Worm (Caenorhabditis elegans): ENCODE measurements around the gene T21E8.7.

ce11 chrX:10851202-10851601 is 32.1 kb upstream of the T21E8.7 start:
- TF ChIP-seq bed-3 (GFP tag; optimal IDR thresholded peaks at IDR 0.05), result no peak
- TF ChIP-seq sem-2 (GFP tag; optimal IDR thresholded peaks at IDR 0.05), result no peak
- no peak for TF ChIP-seq pha-4 (tag; optimal IDR thresholded peaks at IDR 0.05)
- no peak for TF ChIP-seq unc-39 (tag; optimal IDR thresholded peaks at IDR 0.05)
- TF ChIP-seq ces-1 (GFP tag; optimal IDR thresholded peaks at IDR 0.05), result no peak
- no peak for TF ChIP-seq mep-1 (tag; optimal IDR thresholded peaks at IDR 0.05)
- TF ChIP-seq nhr-237 (tag; optimal IDR thresholded peaks at IDR 0.05), result no peak
- no peak for TF ChIP-seq snpc-4 (tag; optimal IDR thresholded peaks at IDR 0.05)
- no peak for TF ChIP-seq ceh-83 (GFP tag; optimal IDR thresholded peaks at IDR 0.05)
- no peak for TF ChIP-seq nhr-28 (tag; optimal IDR thresholded peaks at IDR 0.05)
- peak; percentile 13 for TF ChIP-seq zip-8 (tag; optimal IDR thresholded peaks at IDR 0.05)
- TF ChIP-seq lin-13 (tag; optimal IDR thresholded peaks at IDR 0.05), result no peak
- TF ChIP-seq drap-1 (GFP tag; optimal IDR thresholded peaks at IDR 0.05), result no peak

All from whole organism, mixed stage, embryonic.